Fruit fly (Drosophila melanogaster) whole organism, embryonic: ENCODE measurements around the gene CG11997.

ENCODE experiments used
- ATbp ChIP-seq: fragments of 200-800 bp; sonication (Bioruptor generic); optimal IDR thresholded peaks from 2 replicates; lab custom pipeline; 2017; ENCODE audit warnings: missing biosample characterization, mild to moderate bottlenecking, missing genetic modification characterization, missing genetic modification reagents
- Asciz ChIP-seq: fragments of 200-800 bp; sonication (Bioruptor generic); optimal IDR thresholded peaks from 2 replicates; lab custom pipeline; 2017; ENCODE audit warnings: missing biosample characterization, mild to moderate bottlenecking, missing genetic modification characterization, missing genetic modification reagents
- CG10462 ChIP-seq: fragments of 200-800 bp; sonication (Bioruptor generic); optimal IDR thresholded peaks from 2 replicates; lab custom pipeline; 2016; ENCODE audit warnings: missing biosample characterization, missing genetic modification characterization
- CG10565 ChIP-seq: fragments of 200-800 bp; sonication (Bioruptor generic); optimal IDR thresholded peaks from 3 replicates; lab custom pipeline; 2016; ENCODE audit warnings: missing biosample characterization, mild to moderate bottlenecking, missing genetic modification characterization
- CG11696 ChIP-seq: fragments of 200-800 bp; sonication (Bioruptor generic); IDR thresholded peaks from 2 replicates; pipeline ENCODE4 v1.3.6; 2022; ENCODE audit warnings: missing biosample characterization, missing genetic modification characterization
- CG12299 ChIP-seq: fragments of 200-800 bp; sonication (Bioruptor generic); optimal IDR thresholded peaks from 2 replicates; lab custom pipeline; 2018; ENCODE audit warnings: missing biosample characterization, mild to moderate bottlenecking, missing genetic modification characterization
- CG14050 ChIP-seq: fragments of 200-800 bp; sonication (Bioruptor generic); IDR thresholded peaks from 3 replicates; pipeline ENCODE4 v1.3.6; 2022; ENCODE audit warnings: missing biosample characterization, missing genetic modification characterization
- CG14667 ChIP-seq: fragments of 200-800 bp; sonication (Bioruptor generic); IDR thresholded peaks from 2 replicates; pipeline ENCODE4 v1.3.6; 2022; ENCODE audit warnings: missing biosample characterization, missing genetic modification characterization
- CG1602 ChIP-seq: fragments of 200-800 bp; sonication (Bioruptor generic); optimal IDR thresholded peaks from 3 replicates; lab custom pipeline; 2016; ENCODE audit warnings: missing biosample characterization, missing genetic modification characterization
- CG16815 ChIP-seq: fragments of 200-800 bp; sonication (Bioruptor generic); optimal IDR thresholded peaks from 3 replicates; lab custom pipeline; 2017; ENCODE audit warnings: missing biosample characterization, mild to moderate bottlenecking, missing genetic modification characterization
- CG17359 ChIP-seq: fragments of 200-800 bp; sonication (Bioruptor generic); optimal IDR thresholded peaks from 3 replicates; lab custom pipeline; 2018; ENCODE audit warnings: missing biosample characterization, mild to moderate bottlenecking, missing genetic modification characterization, moderate library complexity
- CG1792 ChIP-seq: fragments of 200-800 bp; sonication (Bioruptor generic); optimal IDR thresholded peaks from 2 replicates; lab custom pipeline; 2016; ENCODE audit warnings: missing biosample characterization, missing genetic modification characterization
- CG18599 ChIP-seq: fragments of 200-800 bp; sonication (Bioruptor generic); optimal IDR thresholded peaks from 3 replicates; lab custom pipeline; 2017; ENCODE audit warnings: missing biosample characterization, missing genetic modification characterization, mild to moderate bottlenecking, moderate library complexity, missing genetic modification reagents
- CG2712 ChIP-seq: fragments of 200-800 bp; optimal IDR thresholded peaks from 3 replicates; lab custom pipeline; 2019; ENCODE audit warnings: missing biosample characterization, mild to moderate bottlenecking, missing genetic modification characterization, moderate library complexity
- CG2875 ChIP-seq: fragments of 200-800 bp; sonication (Bioruptor generic); optimal IDR thresholded peaks from 2 replicates; lab custom pipeline; 2017; ENCODE audit warnings: missing biosample characterization, mild to moderate bottlenecking, missing genetic modification characterization, missing genetic modification reagents
- CG30020 ChIP-seq: fragments of 200-800 bp; optimal IDR thresholded peaks from 2 replicates; lab custom pipeline; 2019; ENCODE audit warnings: missing biosample characterization, mild to moderate bottlenecking, missing genetic modification characterization, moderate library complexity
- CG4617 ChIP-seq: fragments of 200-800 bp; sonication (Bioruptor generic); optimal IDR thresholded peaks from 3 replicates; lab custom pipeline; 2016; ENCODE audit warnings: missing biosample characterization, missing genetic modification characterization, borderline replicate concordance
- CG6765 ChIP-seq: fragments of 200-800 bp; sonication (Bioruptor generic); optimal IDR thresholded peaks from 3 replicates; lab custom pipeline; 2017; ENCODE audit warnings: missing biosample characterization, mild to moderate bottlenecking, missing genetic modification characterization
- CG7372 ChIP-seq: fragments of 200-800 bp; sonication (Bioruptor generic); IDR thresholded peaks from 2 replicates; pipeline ENCODE4 v1.3.6; 2022; ENCODE audit warnings: missing biosample characterization, missing genetic modification characterization
- CG7556 ChIP-seq: fragments of 200-800 bp; sonication (Bioruptor generic); optimal IDR thresholded peaks from 2 replicates; lab custom pipeline; 2017; ENCODE audit warnings: missing biosample characterization, mild to moderate bottlenecking, missing genetic modification characterization
- CG7928 ChIP-seq: fragments of 200-800 bp; sonication (Bioruptor generic); optimal IDR thresholded peaks from 2 replicates; lab custom pipeline; 2017; ENCODE audit warnings: missing biosample characterization, mild to moderate bottlenecking, missing genetic modification characterization
- CG8359 ChIP-seq: fragments of 200-800 bp; sonication (Bioruptor generic); optimal IDR thresholded peaks from 2 replicates; lab custom pipeline; 2017; ENCODE audit warnings: missing biosample characterization, mild to moderate bottlenecking, missing genetic modification characterization, borderline replicate concordance
- CG8944 ChIP-seq: fragments of 200-800 bp; sonication (Bioruptor generic); optimal IDR thresholded peaks from 3 replicates; lab custom pipeline; 2016; ENCODE audit warnings: missing biosample characterization, missing genetic modification characterization
- D19A ChIP-seq: fragments of 200-800 bp; optimal IDR thresholded peaks from 3 replicates; lab custom pipeline; 2019; ENCODE audit warnings: missing biosample characterization, mild to moderate bottlenecking, missing genetic modification characterization, moderate library complexity
- Eip74EF ChIP-seq, 2 experiments: fragments of 200-800 bp in 1 of 2; fragments of >200 bp in 1 of 2; sonication (Bioruptor generic) in 1 of 2; optimal IDR thresholded peaks; 2 replicates each; lab custom pipeline; 2017 to 2019; ENCODE audit warnings: missing biosample characterization in 2 of 2, missing genetic modification characterization in 2 of 2, mild to moderate bottlenecking in 1 of 2, moderate library complexity in 1 of 2
- Elba2 ChIP-seq: fragments of 200-800 bp; sonication (Bioruptor generic); optimal IDR thresholded peaks from 3 replicates; lab custom pipeline; 2016; ENCODE audit warnings: missing biosample characterization, missing genetic modification characterization
- H2.0 ChIP-seq: fragments of 200-800 bp; sonication (Bioruptor generic); IDR thresholded peaks from 2 replicates; pipeline ENCODE4 v1.3.6; 2022; ENCODE audit warnings: missing biosample characterization, missing genetic modification characterization
- Hand ChIP-seq: fragments of 200-800 bp; sonication (Bioruptor generic); optimal IDR thresholded peaks from 2 replicates; lab custom pipeline; 2017; ENCODE audit warnings: mild to moderate bottlenecking, missing biosample characterization, missing genetic modification reagents, missing genetic modification characterization
- Hr51 ChIP-seq, 2 experiments: fragments of 200-800 bp; sonication (Bioruptor generic); optimal IDR thresholded peaks; 2 replicates in 1 of 2; 3 replicates in 1 of 2; lab custom pipeline; 2016 to 2018; ENCODE audit warnings: missing biosample characterization in 2 of 2, missing genetic modification characterization in 2 of 2, mild to moderate bottlenecking in 1 of 2, moderate library complexity in 1 of 2
- Kr ChIP-seq: fragments of 200-800 bp; sonication (Bioruptor generic); optimal IDR thresholded peaks from 2 replicates; lab custom pipeline; 2017; ENCODE audit warnings: missing biosample characterization, mild to moderate bottlenecking, missing genetic modification characterization
- MESR4 ChIP-seq: fragments of 200-800 bp; sonication (Bioruptor generic); optimal IDR thresholded peaks from 2 replicates; lab custom pipeline; 2018; ENCODE audit warnings: missing biosample characterization, mild to moderate bottlenecking, missing genetic modification characterization, moderate library complexity
- MTF-1 ChIP-seq: fragments of 200-800 bp; sonication (Bioruptor generic); optimal IDR thresholded peaks from 2 replicates; lab custom pipeline; 2018; ENCODE audit warnings: missing biosample characterization, mild to moderate bottlenecking, missing genetic modification characterization, borderline replicate concordance
- Mad ChIP-seq: fragments of 200-800 bp; sonication (Bioruptor generic); optimal IDR thresholded peaks from 2 replicates; lab custom pipeline; 2016; ENCODE audit warnings: missing biosample characterization, missing genetic modification characterization
- NC2β ChIP-seq: fragments of 200-800 bp; sonication (Bioruptor generic); optimal IDR thresholded peaks from 2 replicates; lab custom pipeline; 2016; ENCODE audit warnings: missing biosample characterization, missing genetic modification characterization
- Ptx1 ChIP-seq: fragments of 200-800 bp; sonication (Bioruptor generic); IDR thresholded peaks from 2 replicates; pipeline ENCODE4 v1.3.6; 2022; ENCODE audit warnings: missing biosample characterization, missing genetic modification characterization
- Trl ChIP-seq, 3 experiments: fragments of >200 bp in 2 of 3; fragments of 200-800 bp in 1 of 3; sonication (Bioruptor generic) in 1 of 3; optimal IDR thresholded peaks; 2 replicates in 1 of 3; 3 replicates in 2 of 3; lab custom pipeline; 2016 to 2017; ENCODE audit warnings: missing biosample characterization in 1 of 3, missing genetic modification characterization in 1 of 3
- bab2 ChIP-seq: fragments of 200-800 bp; sonication (Bioruptor generic); optimal IDR thresholded peaks from 2 replicates; lab custom pipeline; 2016; ENCODE audit warnings: missing biosample characterization, missing genetic modification characterization
- fd3F ChIP-seq: fragments of 200-800 bp; sonication (Bioruptor generic); optimal IDR thresholded peaks from 2 replicates; lab custom pipeline; 2018; ENCODE audit warnings: missing biosample characterization, mild to moderate bottlenecking, missing genetic modification characterization, moderate library complexity
- fru ChIP-seq: fragments of >200 bp; optimal IDR thresholded peaks from 2 replicates; lab custom pipeline; 2017
- gcm2 ChIP-seq: fragments of 200-800 bp; sonication (Bioruptor generic); optimal IDR thresholded peaks from 2 replicates; lab custom pipeline; 2016; ENCODE audit warnings: missing biosample characterization, missing genetic modification characterization
- ham ChIP-seq: fragments of 200-800 bp; sonication (Bioruptor generic); IDR thresholded peaks from 2 replicates; pipeline ENCODE4 v1.3.6; 2022; ENCODE audit warnings: missing biosample characterization, missing genetic modification characterization
- ken ChIP-seq: fragments of 200-800 bp; sonication (Bioruptor generic); IDR thresholded peaks from 3 replicates; pipeline ENCODE4 v1.3.6; 2022; ENCODE audit warnings: missing biosample characterization, missing genetic modification characterization
- klu ChIP-seq: fragments of 200-800 bp; sonication (Bioruptor generic); IDR thresholded peaks from 2 replicates; pipeline ENCODE4 v1.3.6; 2022; ENCODE audit warnings: missing biosample characterization, missing genetic modification characterization
- pnt ChIP-seq: fragments of 200-800 bp; sonication (Bioruptor generic); optimal IDR thresholded peaks from 3 replicates; lab custom pipeline; 2016; ENCODE audit warnings: missing biosample characterization, missing genetic modification characterization
- slou ChIP-seq: fragments of 200-800 bp; sonication (Bioruptor generic); optimal IDR thresholded peaks from 3 replicates; lab custom pipeline; 2016; ENCODE audit warnings: missing biosample characterization, missing genetic modification characterization
- ssp ChIP-seq: fragments of 200-800 bp; sonication (Bioruptor generic); IDR thresholded peaks from 2 replicates; pipeline ENCODE4 v1.3.6; 2022; ENCODE audit warnings: missing biosample characterization, missing genetic modification characterization
- tll ChIP-seq, 2 experiments: fragments of 200-800 bp in 1 of 2; fragments of >200 bp in 1 of 2; sonication (Bioruptor generic) in 1 of 2; optimal IDR thresholded peaks; 2 replicates each; lab custom pipeline; 2017 to 2019; ENCODE audit warnings: missing biosample characterization in 2 of 2, missing genetic modification characterization in 2 of 2, mild to moderate bottlenecking in 1 of 2, moderate library complexity in 1 of 2
- trem ChIP-seq: fragments of 200-800 bp; optimal IDR thresholded peaks from 3 replicates; lab custom pipeline; 2019; ENCODE audit warnings: missing biosample characterization, mild to moderate bottlenecking, missing genetic modification characterization, moderate library complexity

The CG11997 gene

dm6 chr3R:9220064-9220864 lies 42.9 kb downstream of the CG11997 start (continued):
- TF ChIP-seq Asciz (GFP tag; lab: Kevin White, UChicago) (no peak), CG7928 (no peak), Trl (optimal IDR thresholded peaks at IDR 0.05; lab: Kevin White, UChicago) (peak; percentile 73 to 95), Trl (GFP tag; optimal IDR thresholded peaks at IDR 0.05; lab: Kevin White, UChicago) (peak; percentile 7), CG10565 (no peak), Elba2 (GFP tag; lab: Kevin White, UChicago) (peak; percentile 86), CG2712 (no peak), H2.0 (GFP tag; lab: Robert Waterston, UW) (no peak), NC2β (GFP tag; lab: Kevin White, UChicago) (no peak), klu (GFP tag; lab: Robert Waterston, UW) (no peak), CG8944 (GFP tag; lab: Kevin White, UChicago) (no peak), CG14667 (GFP tag; lab: Robert Waterston, UW) (no peak), CG11696 (GFP tag; lab: Robert Waterston, UW) (peak; percentile 74), ATbp (GFP tag; lab: Kevin White, UChicago) (no peak), CG2875 (GFP tag; lab: Kevin White, UChicago) (no peak), CG18599 (GFP tag; lab: Kevin White, UChicago) (peak; percentile 62), CG7556 (GFP tag; lab: Kevin White, UChicago) (peak; percentile 18), CG14050 (GFP tag; lab: Robert Waterston, UW) (no peak), trem (peak; percentile 4), MESR4 (no peak), Ptx1 (GFP tag; lab: Robert Waterston, UW) (0 out of 2 replicates have a peak, but pooled peaks have one; percentile 36), bab2 (GFP tag; lab: Kevin White, UChicago) (peak; percentile 15), fru (no peak), Hand (GFP tag; lab: Kevin White, UChicago) (peak; percentile 32), MTF-1 (GFP tag; lab: Kevin White, UChicago) (no peak), gcm2 (GFP tag; lab: Kevin White, UChicago) (no peak), ken (GFP tag; lab: Robert Waterston, UW) (no peak), Mad (GFP tag; lab: Kevin White, UChicago) (no peak), CG6765 (no peak), CG17359 (tag; lab: Kevin White, UChicago) (peak; percentile 28), CG7372 (GFP tag; lab: Robert Waterston, UW) (no peak), pnt (GFP tag; lab: Kevin White, UChicago) (no peak), CG16815 (GFP tag; lab: Kevin White, UChicago) (no peak), ham (GFP tag; lab: Robert Waterston, UW) (no peak), CG30020 (tag; lab: Kevin White, UChicago) (no peak), D19A (tag; lab: Kevin White, UChicago) (peak; percentile 63), Eip74EF (GFP tag; optimal IDR thresholded peaks at IDR 0.05; lab: Kevin White, UChicago) (no peak), CG1792 (GFP tag; lab: Kevin White, UChicago) (no peak), ssp (GFP tag; lab: Robert Waterston, UW) (no peak), Kr (GFP tag; lab: Kevin White, UChicago) (peak; percentile 8), fd3F (peak; percentile 30), CG1602 (GFP tag; lab: Kevin White, UChicago) (peak; percentile 0), CG10462 (no peak), slou (GFP tag; lab: Kevin White, UChicago) (peak; percentile 11), CG8359 (GFP tag; lab: Kevin White, UChicago) (no peak), Hr51 (GFP tag; optimal IDR thresholded peaks at IDR 0.05; lab: Kevin White, UChicago) (peak in 1 of 2 experiments; percentile 40), CG4617 (GFP tag; lab: Kevin White, UChicago) (no peak), CG12299 (tag; lab: Kevin White, UChicago) (peak; percentile 21), tll (GFP tag; optimal IDR thresholded peaks at IDR 0.05; lab: Kevin White, UChicago) (peak in 1 of 2 experiments; percentile 54)
